Fruit fly (Drosophila melanogaster) whole organism, embryonic: ENCODE measurements around the gene CG31960.

ENCODE experiments used
- ATbp ChIP-seq: fragments of 200-800 bp; sonication (Bioruptor generic); optimal IDR thresholded peaks from 2 replicates; lab custom pipeline; 2017; ENCODE audit warnings: missing biosample characterization, mild to moderate bottlenecking, missing genetic modification characterization, missing genetic modification reagents
- Antp ChIP-seq: fragments of 200-800 bp; sonication (Bioruptor generic); optimal IDR thresholded peaks from 3 replicates; lab custom pipeline; 2016; ENCODE audit warnings: missing biosample characterization, missing genetic modification characterization
- BEAF-32 ChIP-seq: fragments of 200-800 bp; sonication (Bioruptor generic); optimal IDR thresholded peaks from 3 replicates; lab custom pipeline; 2017; ENCODE audit warnings: missing biosample characterization, missing genetic modification characterization, mild to moderate bottlenecking, moderate library complexity, missing genetic modification reagents
- CG10209 ChIP-seq: fragments of 200-800 bp; sonication (Bioruptor generic); optimal IDR thresholded peaks from 3 replicates; lab custom pipeline; 2017; ENCODE audit warnings: missing biosample characterization, mild to moderate bottlenecking, missing genetic modification characterization, missing genetic modification reagents
- CG10462 ChIP-seq: fragments of 200-800 bp; sonication (Bioruptor generic); optimal IDR thresholded peaks from 2 replicates; lab custom pipeline; 2016; ENCODE audit warnings: missing biosample characterization, missing genetic modification characterization
- CG10959 ChIP-seq: fragments of 200-800 bp; sonication (Bioruptor generic); IDR thresholded peaks from 2 replicates; pipeline ENCODE4 v1.3.6; 2022; ENCODE audit warnings: missing biosample characterization, missing genetic modification characterization
- CG11695 ChIP-seq: fragments of 200-800 bp; sonication (Bioruptor generic); IDR thresholded peaks from 3 replicates; pipeline ENCODE4 v1.3.6; 2022; ENCODE audit warnings: missing biosample characterization, missing genetic modification characterization
- CG12219 ChIP-seq: fragments of 200-800 bp; sonication (Bioruptor generic); optimal IDR thresholded peaks from 3 replicates; lab custom pipeline; 2018; ENCODE audit warnings: missing biosample characterization, mild to moderate bottlenecking, missing genetic modification characterization
- CG12659 ChIP-seq: fragments of 200-800 bp; sonication (Bioruptor generic); optimal IDR thresholded peaks from 3 replicates; lab custom pipeline; 2017; ENCODE audit warnings: mild to moderate bottlenecking, missing biosample characterization, missing genetic modification reagents, missing genetic modification characterization
- CG16863 ChIP-seq: fragments of 200-800 bp; sonication (Bioruptor generic); optimal IDR thresholded peaks from 3 replicates; lab custom pipeline; 2016; ENCODE audit warnings: missing biosample characterization, missing genetic modification characterization
- CG17186 ChIP-seq: fragments of 200-800 bp; sonication (Bioruptor generic); optimal IDR thresholded peaks from 3 replicates; lab custom pipeline; 2017; ENCODE audit warnings: missing biosample characterization, missing genetic modification reagents, missing genetic modification characterization
- CG1792 ChIP-seq: fragments of 200-800 bp; sonication (Bioruptor generic); optimal IDR thresholded peaks from 2 replicates; lab custom pipeline; 2016; ENCODE audit warnings: missing biosample characterization, missing genetic modification characterization
- CG2712 ChIP-seq: fragments of 200-800 bp; optimal IDR thresholded peaks from 3 replicates; lab custom pipeline; 2019; ENCODE audit warnings: missing biosample characterization, mild to moderate bottlenecking, missing genetic modification characterization, moderate library complexity
- CG32767 ChIP-seq: fragments of 200-800 bp; sonication (Bioruptor generic); IDR thresholded peaks from 2 replicates; pipeline ENCODE4 v1.3.6; 2022; ENCODE audit warnings: missing biosample characterization, missing genetic modification characterization
- CG4707 ChIP-seq: fragments of 200-800 bp; sonication (Bioruptor generic); optimal IDR thresholded peaks from 2 replicates; lab custom pipeline; 2018; ENCODE audit warnings: missing biosample characterization, mild to moderate bottlenecking, missing genetic modification characterization, moderate library complexity
- CG7372 ChIP-seq: fragments of 200-800 bp; sonication (Bioruptor generic); IDR thresholded peaks from 2 replicates; pipeline ENCODE4 v1.3.6; 2022; ENCODE audit warnings: missing biosample characterization, missing genetic modification characterization
- D19B ChIP-seq: fragments of 200-800 bp; sonication (Bioruptor generic); optimal IDR thresholded peaks from 2 replicates; lab custom pipeline; 2017; ENCODE audit warnings: missing biosample characterization, mild to moderate bottlenecking, missing genetic modification characterization
- Dip3 ChIP-seq: fragments of 200-800 bp; sonication (Bioruptor generic); optimal IDR thresholded peaks from 3 replicates; lab custom pipeline; 2016; ENCODE audit warnings: missing biosample characterization, missing genetic modification characterization
- MTF-1 ChIP-seq: fragments of 200-800 bp; sonication (Bioruptor generic); optimal IDR thresholded peaks from 2 replicates; lab custom pipeline; 2018; ENCODE audit warnings: missing biosample characterization, mild to moderate bottlenecking, missing genetic modification characterization, borderline replicate concordance
- NC2α ChIP-seq: fragments of 200-800 bp; sonication (Bioruptor generic); optimal IDR thresholded peaks from 2 replicates; lab custom pipeline; 2016; ENCODE audit warnings: missing biosample characterization, missing genetic modification characterization
- Side ChIP-seq: fragments of 200-800 bp; sonication (Bioruptor generic); optimal IDR thresholded peaks from 2 replicates; lab custom pipeline; 2016; ENCODE audit warnings: missing biosample characterization, missing genetic modification characterization
- Sox100B ChIP-seq: fragments of 200-800 bp; sonication (Bioruptor generic); optimal IDR thresholded peaks from 3 replicates; lab custom pipeline; 2018; ENCODE audit warnings: missing biosample characterization, mild to moderate bottlenecking, missing genetic modification characterization
- Ssrp ChIP-seq: fragments of 200-800 bp; sonication (Bioruptor generic); optimal IDR thresholded peaks from 2 replicates; lab custom pipeline; 2018; ENCODE audit warnings: missing biosample characterization, mild to moderate bottlenecking, missing genetic modification characterization, moderate library complexity
- Vsx1 ChIP-seq: fragments of 200-800 bp; sonication (Bioruptor generic); optimal IDR thresholded peaks from 2 replicates; lab custom pipeline; 2017; ENCODE audit warnings: missing biosample characterization, mild to moderate bottlenecking, missing genetic modification characterization, missing genetic modification reagents
- abd-A ChIP-seq: fragments of 200-800 bp; sonication (Bioruptor generic); optimal IDR thresholded peaks from 3 replicates; lab custom pipeline; 2019; ENCODE audit warnings: missing biosample characterization, mild to moderate bottlenecking, missing genetic modification characterization, moderate library complexity
- aop ChIP-seq: fragments of 200-800 bp; sonication (Bioruptor generic); IDR thresholded peaks from 2 replicates; pipeline ENCODE4 v1.3.6; 2022; ENCODE audit warnings: missing biosample characterization, missing genetic modification characterization
- ap ChIP-seq: fragments of 200-800 bp; sonication (Bioruptor generic); IDR thresholded peaks from 2 replicates; pipeline ENCODE4 v1.3.6; 2022; ENCODE audit warnings: missing biosample characterization, missing genetic modification characterization
- btn ChIP-seq: fragments of 200-800 bp; sonication (Bioruptor generic); optimal IDR thresholded peaks from 2 replicates; lab custom pipeline; 2016; ENCODE audit warnings: missing biosample characterization, missing genetic modification characterization
- cad ChIP-seq: fragments of >200 bp; optimal IDR thresholded peaks from 2 replicates; lab custom pipeline; 2017; ENCODE audit warnings: missing biosample characterization, missing genetic modification characterization
- cg ChIP-seq: fragments of 200-800 bp; sonication (Bioruptor generic); optimal IDR thresholded peaks from 3 replicates; lab custom pipeline; 2019; ENCODE audit warnings: missing biosample characterization, mild to moderate bottlenecking, missing genetic modification characterization, moderate library complexity
- da ChIP-seq: fragments of 200-800 bp; sonication (Bioruptor generic); optimal IDR thresholded peaks from 2 replicates; lab custom pipeline; 2016; ENCODE audit warnings: missing biosample characterization, missing genetic modification characterization
- dimm ChIP-seq: fragments of 200-800 bp; sonication (Bioruptor generic); IDR thresholded peaks from 2 replicates; pipeline ENCODE4 v1.3.6; 2022; ENCODE audit warnings: missing biosample characterization, missing genetic modification characterization
- eyg ChIP-seq: fragments of 200-800 bp; sonication (Bioruptor generic); optimal IDR thresholded peaks from 3 replicates; lab custom pipeline; 2016; ENCODE audit warnings: missing biosample characterization, missing genetic modification characterization
- fru ChIP-seq: fragments of >200 bp; optimal IDR thresholded peaks from 2 replicates; lab custom pipeline; 2017
- ftz-f1 ChIP-seq: fragments of 200-800 bp; sonication (Bioruptor generic); optimal IDR thresholded peaks from 2 replicates; lab custom pipeline; 2016; ENCODE audit warnings: missing biosample characterization, missing genetic modification characterization
- insv ChIP-seq, 2 experiments: fragments of 200-800 bp; sonication (Bioruptor generic); optimal IDR thresholded peaks; 3 replicates each; lab custom pipeline; 2016 to 2018; ENCODE audit warnings: missing biosample characterization in 2 of 2, missing genetic modification characterization in 2 of 2
- kah ChIP-seq: fragments of 200-800 bp; sonication (Bioruptor generic); optimal IDR thresholded peaks from 2 replicates; lab custom pipeline; 2018; ENCODE audit warnings: missing biosample characterization, mild to moderate bottlenecking, missing genetic modification characterization
- mam ChIP-seq: fragments of 200-800 bp; sonication (Bioruptor generic); optimal IDR thresholded peaks from 3 replicates; lab custom pipeline; 2016; ENCODE audit warnings: missing biosample characterization, missing genetic modification characterization
- nmo ChIP-seq: fragments of 200-800 bp; sonication (Bioruptor generic); optimal IDR thresholded peaks from 2 replicates; lab custom pipeline; 2018; ENCODE audit warnings: missing biosample characterization, mild to moderate bottlenecking, missing genetic modification characterization, moderate library complexity
- prd ChIP-seq, 3 experiments: fragments of >200 bp in 2 of 3; fragments of 200-800 bp in 1 of 3; sonication (Bioruptor generic) in 1 of 3; optimal IDR thresholded peaks in 2 of 3; IDR thresholded peaks in 1 of 3; 2 replicates in 2 of 3; 3 replicates in 1 of 3; pipeline versions ENCODE4 v1.3.6 to Lab custom; 2017 to 2022; ENCODE audit warnings: missing biosample characterization in 1 of 3, missing genetic modification characterization in 1 of 3
- sc ChIP-seq, 3 experiments: fragments of >200 bp in 2 of 3; fragments of 200-800 bp in 1 of 3; sonication (Bioruptor generic) in 1 of 3; optimal IDR thresholded peaks; 2 replicates in 2 of 3; 3 replicates in 1 of 3; lab custom pipeline; 2017; ENCODE audit warnings: mild to moderate bottlenecking in 1 of 3, missing biosample characterization in 1 of 3, missing genetic modification characterization in 1 of 3, missing genetic modification reagents in 1 of 3
- sim ChIP-seq: fragments of 200-800 bp; sonication (Bioruptor generic); IDR thresholded peaks from 2 replicates; pipeline ENCODE4 v1.3.6; 2022; ENCODE audit warnings: missing biosample characterization, missing genetic modification characterization
- ssp ChIP-seq: fragments of 200-800 bp; sonication (Bioruptor generic); IDR thresholded peaks from 2 replicates; pipeline ENCODE4 v1.3.6; 2022; ENCODE audit warnings: missing biosample characterization, missing genetic modification characterization
- trem ChIP-seq: fragments of 200-800 bp; optimal IDR thresholded peaks from 3 replicates; lab custom pipeline; 2019; ENCODE audit warnings: missing biosample characterization, mild to moderate bottlenecking, missing genetic modification characterization, moderate library complexity
- tx ChIP-seq: fragments of 200-800 bp; sonication (Bioruptor generic); optimal IDR thresholded peaks from 2 replicates; lab custom pipeline; 2016; ENCODE audit warnings: missing biosample characterization, missing genetic modification characterization
- unc-4 ChIP-seq: fragments of 200-800 bp; sonication (Bioruptor generic); IDR thresholded peaks from 2 replicates; pipeline ENCODE4 v1.3.6; 2022; ENCODE audit warnings: missing biosample characterization, missing genetic modification characterization; ENCODE audit not compliant: partially characterized antibody
- unpg ChIP-seq: fragments of 200-800 bp; sonication (Bioruptor generic); optimal IDR thresholded peaks from 3 replicates; lab custom pipeline; 2018; ENCODE audit warnings: missing biosample characterization, mild to moderate bottlenecking, missing genetic modification characterization, moderate library complexity
- zfh1 ChIP-seq: fragments of 200-800 bp; sonication (Bioruptor generic); IDR thresholded peaks from 3 replicates; pipeline ENCODE4 v1.3.6; 2022; ENCODE audit warnings: missing biosample characterization, missing genetic modification characterization

CG31960 gene

dm6 chr2L:3805274-3806196, 20.8 kb downstream of the CG31960 start (continued):
- peak; percentile 6 for TF ChIP-seq abd-A (tag; lab: Kevin White, UChicago)
- TF ChIP-seq CG12659 (GFP tag; lab: Kevin White, UChicago) = peak; percentile 41
- no peak for TF ChIP-seq tx (GFP tag; lab: Kevin White, UChicago)
- no peak for TF ChIP-seq sim
- no peak for TF ChIP-seq MTF-1
- no peak for TF ChIP-seq mam (GFP tag; lab: Kevin White, UChicago)
- no peak for TF ChIP-seq CG1792 (GFP tag; lab: Kevin White, UChicago)
- no peak for TF ChIP-seq sc (optimal IDR thresholded peaks at IDR 0.05; lab: Kevin White, UChicago)
- no peak for TF ChIP-seq sc (GFP tag; optimal IDR thresholded peaks at IDR 0.05; lab: Kevin White, UChicago)
- no peak for TF ChIP-seq cg (GFP tag; lab: Kevin White, UChicago)
- TF ChIP-seq trem = peak; percentile 10
- TF ChIP-seq CG16863 (GFP tag; lab: Kevin White, UChicago) = no peak
- TF ChIP-seq Sox100B (GFP tag; lab: Kevin White, UChicago) = peak; percentile 68
- no peak for TF ChIP-seq Antp (GFP tag; lab: Kevin White, UChicago)
- peak; percentile 25 for TF ChIP-seq ATbp (GFP tag; lab: Kevin White, UChicago)
- no peak for TF ChIP-seq NC2α (GFP tag; lab: Kevin White, UChicago)
- TF ChIP-seq unc-4 (GFP tag; lab: Robert Waterston, UW) = no peak
- TF ChIP-seq nmo (GFP tag; lab: Kevin White, UChicago) = peak; percentile 72
- TF ChIP-seq CG32767 = no peak
- no peak for TF ChIP-seq btn
- peak; percentile 26; the same call in 1 of the 2 replicates for TF ChIP-seq ap (GFP tag; lab: Robert Waterston, UW)
- no peak for TF ChIP-seq BEAF-32 (GFP tag; lab: Kevin White, UChicago)
- no peak for TF ChIP-seq CG7372 (GFP tag; lab: Robert Waterston, UW)
- no peak for TF ChIP-seq ftz-f1 (GFP tag; lab: Kevin White, UChicago)
- TF ChIP-seq cad (GFP tag; lab: Kevin White, UChicago) = no peak
- TF ChIP-seq CG2712 = peak; percentile 60
- no peak for TF ChIP-seq Side (GFP tag; lab: Kevin White, UChicago)
- no peak for TF ChIP-seq CG12219 (GFP tag; lab: Kevin White, UChicago)
- TF ChIP-seq prd (optimal IDR thresholded peaks at IDR 0.05; lab: Kevin White, UChicago) = no peak
- TF ChIP-seq prd (GFP tag; IDR thresholded peaks at IDR 0.05; lab: Robert Waterston, UW) = no peak; the same call in 2 of the 3 replicates
- TF ChIP-seq zfh1 (GFP tag; lab: Robert Waterston, UW) = peak; percentile 52; the same call in 2 of the 3 replicates
- no peak for TF ChIP-seq kah (GFP tag; lab: Kevin White, UChicago)
- no peak for TF ChIP-seq aop (GFP tag; lab: Robert Waterston, UW)
- TF ChIP-seq Vsx1 (GFP tag; lab: Kevin White, UChicago) = no peak
- TF ChIP-seq CG17186 (GFP tag; lab: Kevin White, UChicago) = no peak
- peak; percentile 18 for TF ChIP-seq CG10209 (GFP tag; lab: Kevin White, UChicago)
- no peak for TF ChIP-seq eyg (GFP tag; lab: Kevin White, UChicago)
- TF ChIP-seq Ssrp = peak; percentile 41
- TF ChIP-seq unpg (GFP tag; lab: Kevin White, UChicago) = peak; percentile 22
- 0 out of 2 replicates have a peak, but pooled peaks have one; percentile 9 for TF ChIP-seq CG10959
- 0 out of 3 replicates have a peak, but pooled peaks have one; percentile 17 for TF ChIP-seq CG11695
- no peak for TF ChIP-seq ssp (GFP tag; lab: Robert Waterston, UW)
- TF ChIP-seq CG10462 (GFP tag; lab: Kevin White, UChicago) = no peak
- no peak for TF ChIP-seq da (GFP tag; lab: Kevin White, UChicago)
- TF ChIP-seq CG4707 = no peak
- TF ChIP-seq Dip3 = peak; percentile 7
- TF ChIP-seq fru (lab: Kevin White, UChicago) = no peak
- TF ChIP-seq D19B (GFP tag; lab: Kevin White, UChicago) = no peak
- TF ChIP-seq dimm = no peak
- TF ChIP-seq insv (GFP tag; optimal IDR thresholded peaks at IDR 0.05; lab: Kevin White, UChicago) = no peak
